Worm (Caenorhabditis elegans): ENCODE measurements around the gene exc-12.

Gene exc-12

DNA sequence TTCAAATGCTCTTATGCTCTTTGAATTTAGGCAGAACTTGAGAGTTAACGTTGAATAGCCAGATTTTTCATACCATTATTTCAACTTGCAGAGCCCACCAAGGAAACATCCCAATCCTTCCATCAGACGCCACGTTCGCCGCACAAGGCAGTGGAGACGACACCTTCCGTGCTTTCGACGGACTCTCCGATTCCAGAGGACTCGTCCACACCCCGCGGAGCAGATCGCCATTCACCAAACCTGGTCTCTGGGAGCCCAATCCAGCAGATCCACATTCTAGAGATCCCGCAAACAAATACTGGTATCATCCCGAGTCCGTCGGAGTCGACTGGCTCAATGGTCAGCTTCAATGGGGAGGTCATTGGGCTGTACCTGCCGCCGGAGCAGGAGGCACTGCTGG lies 9.8 kb upstream of the exc-12 start:
- TF ChIP-seq nhr-21 (tag; optimal IDR thresholded peaks at IDR 0.05): no peak
- no peak for TF ChIP-seq mdl-1 (tag; optimal IDR thresholded peaks at IDR 0.05)
- no peak for TF ChIP-seq nhr-12 (tag; optimal IDR thresholded peaks at IDR 0.05)
- TF ChIP-seq zag-1 (tag; optimal IDR thresholded peaks at IDR 0.05): no peak
- TF ChIP-seq nhr-237 (tag; optimal IDR thresholded peaks at IDR 0.05): no peak
- TF ChIP-seq fos-1 (tag; optimal IDR thresholded peaks at IDR 0.05): no peak
- TF ChIP-seq elt-3 (tag; optimal IDR thresholded peaks at IDR 0.05): no peak
- TF ChIP-seq ceh-82 (tag; optimal IDR thresholded peaks at IDR 0.05): no peak
- no peak for TF ChIP-seq alr-1 (tag; optimal IDR thresholded peaks at IDR 0.05)
- TF ChIP-seq snpc-4 (tag; optimal IDR thresholded peaks at IDR 0.05): no peak
- no peak for TF ChIP-seq mab-5 (tag; optimal IDR thresholded peaks at IDR 0.05)
- TF ChIP-seq sma-9 (GFP tag; optimal IDR thresholded peaks at IDR 0.05): no peak
- TF ChIP-seq sma-9 (tag; optimal IDR thresholded peaks at IDR 0.05): no peak

DNA sequence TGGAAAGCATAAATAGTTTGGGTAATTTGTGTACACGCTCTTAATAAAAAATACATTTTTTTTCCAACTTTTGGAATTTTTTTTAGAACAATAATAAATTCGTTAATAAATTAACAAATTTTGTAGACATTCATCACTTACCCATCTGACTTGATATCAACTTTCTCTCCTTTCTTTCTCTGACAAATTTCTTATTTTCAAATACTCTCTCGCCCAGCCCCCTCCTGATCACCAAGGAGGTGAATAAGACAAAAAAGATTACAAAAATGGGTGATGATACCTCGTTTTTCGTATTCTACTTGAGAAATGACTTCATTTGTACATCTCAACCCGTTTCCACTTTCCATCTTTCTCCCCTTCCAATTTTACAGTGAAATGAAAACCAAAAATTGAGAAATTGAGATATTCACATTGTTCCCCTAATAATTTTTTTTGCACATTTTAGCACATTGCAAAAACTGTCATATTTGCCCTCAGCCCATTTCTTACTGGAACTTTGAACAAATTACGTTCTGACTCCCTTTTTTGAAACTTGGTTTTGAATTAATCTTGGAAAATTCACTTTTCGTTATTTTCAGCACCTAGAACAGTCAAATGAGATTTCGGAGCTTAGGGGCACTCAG lies 5.5 kb upstream of the exc-12 start, which contains the start of gene osm-7:
Gene osm-7, plus strand, starts transcription at position 573 of the 623 bp plus-strand sequence.
- TF ChIP-seq blmp-1 (tag; optimal IDR thresholded peaks at IDR 0.05; ENCODE audit: insufficient read depth) (peak; percentile 65), F13H6.1 (tag; optimal IDR thresholded peaks at IDR 0.05) (no peak)

DNA sequence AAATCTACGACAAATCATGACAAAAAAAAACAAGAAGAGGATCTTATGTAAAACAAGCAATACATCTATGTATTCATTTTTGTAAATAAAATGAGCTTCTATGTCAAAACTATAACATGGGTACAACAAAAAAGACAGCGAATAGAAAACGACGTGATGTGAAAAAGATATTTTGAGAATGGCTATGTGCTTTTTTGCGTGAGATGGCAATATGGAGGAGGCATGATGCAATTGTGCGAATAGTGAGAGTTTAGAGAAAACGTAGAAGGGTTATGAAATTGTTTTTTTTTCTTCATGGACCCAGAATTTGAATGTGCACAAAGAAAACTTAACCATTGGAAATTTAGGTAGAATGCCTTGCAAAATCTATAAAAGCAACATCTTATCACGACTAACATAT lies 4.3 kb downstream of the exc-12 start:
- TF ChIP-seq sem-4 (tag; optimal IDR thresholded peaks at IDR 0.05): no peak
- TF ChIP-seq egl-27 (tag; optimal IDR thresholded peaks at IDR 0.05): no peak
- TF ChIP-seq unc-55 (GFP tag; optimal IDR thresholded peaks at IDR 0.05): peak; percentile 46
- TF ChIP-seq elt-3 (tag; optimal IDR thresholded peaks at IDR 0.05): no peak
- TF ChIP-seq blmp-1 (tag; optimal IDR thresholded peaks at IDR 0.05; ENCODE audit: insufficient read depth): no peak
- no peak for TF ChIP-seq nhr-12 (tag; optimal IDR thresholded peaks at IDR 0.05)
- no peak for TF ChIP-seq R02D3.7 (tag; optimal IDR thresholded peaks at IDR 0.05)
- no peak for TF ChIP-seq sma-9 (GFP tag; optimal IDR thresholded peaks at IDR 0.05)
- no peak for TF ChIP-seq sma-9 (tag; optimal IDR thresholded peaks at IDR 0.05)
- TF ChIP-seq C34F6.9 (tag; optimal IDR thresholded peaks at IDR 0.05): peak; percentile 53
- no peak for TF ChIP-seq lin-13 (GFP tag; optimal IDR thresholded peaks at IDR 0.05)
- peak; percentile 98 for TF ChIP-seq nhr-129 (tag; optimal IDR thresholded peaks at IDR 0.05)
- no peak for TF ChIP-seq elt-1 (tag; optimal IDR thresholded peaks at IDR 0.05)
- TF ChIP-seq unc-39 (tag; optimal IDR thresholded peaks at IDR 0.05): no peak
- TF ChIP-seq F13H6.1 (tag; optimal IDR thresholded peaks at IDR 0.05): no peak
- no peak for TF ChIP-seq snpc-4 (tag; optimal IDR thresholded peaks at IDR 0.05)
- TF ChIP-seq nhr-21 (tag; optimal IDR thresholded peaks at IDR 0.05): no peak
- TF ChIP-seq dmd-4 (tag; optimal IDR thresholded peaks at IDR 0.05): no peak
- peak in 1 of 2 experiments; percentile 31 for TF ChIP-seq lsy-2 (tag; optimal IDR thresholded peaks at IDR 0.05)
- no peak for TF ChIP-seq mab-5 (tag; optimal IDR thresholded peaks at IDR 0.05)
- TF ChIP-seq skn-1 (tag; optimal IDR thresholded peaks at IDR 0.05): no peak
- TF ChIP-seq lin-11 (tag; optimal IDR thresholded peaks at IDR 0.05): no peak
- TF ChIP-seq ceh-82 (tag; optimal IDR thresholded peaks at IDR 0.05): no peak

DNA sequence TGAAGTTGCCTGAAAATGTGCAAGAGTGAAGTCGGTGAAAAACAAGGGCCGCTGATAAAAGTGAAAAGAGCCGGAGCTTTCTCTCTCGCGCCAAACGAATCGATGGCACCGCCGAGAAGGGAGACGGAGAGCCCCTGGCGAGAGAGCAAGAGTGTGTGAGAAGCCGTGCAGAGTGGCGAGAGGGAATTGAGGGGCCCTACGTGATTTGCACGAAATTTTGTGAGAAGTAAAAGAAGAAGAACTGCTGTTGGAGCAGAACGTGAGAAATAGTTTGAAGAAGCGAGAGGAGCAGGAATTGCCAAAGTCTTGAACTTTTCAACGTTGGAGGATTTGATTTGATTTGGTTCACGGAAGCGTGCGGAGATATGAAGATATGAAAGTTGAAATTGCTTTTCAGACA lies 5.3 kb downstream of the exc-12 start, which contains the start of gene aldo-1:
Gene aldo-1, minus strand, starts transcription at position 9 of the 400 bp plus-strand sequence.
- no peak for TF ChIP-seq mbf-1 (tag; optimal IDR thresholded peaks at IDR 0.05)
- TF ChIP-seq lin-11 (tag; optimal IDR thresholded peaks at IDR 0.05): peak; percentile 70
- TF ChIP-seq ztf-11 (tag; optimal IDR thresholded peaks at IDR 0.05): no peak
- TF ChIP-seq zag-1 (tag; optimal IDR thresholded peaks at IDR 0.05): peak; percentile 41
- TF ChIP-seq sma-9 (GFP tag; optimal IDR thresholded peaks at IDR 0.05): peak; percentile 51
- no peak for TF ChIP-seq sma-9 (tag; optimal IDR thresholded peaks at IDR 0.05)
- TF ChIP-seq F13H6.1 (tag; optimal IDR thresholded peaks at IDR 0.05): peak; percentile 60
- TF ChIP-seq nhr-10 (tag; optimal IDR thresholded peaks at IDR 0.05): no peak
- no peak for TF ChIP-seq sma-3 (GFP tag; optimal IDR thresholded peaks at IDR 0.05)
- TF ChIP-seq nhr-25 (tag; optimal IDR thresholded peaks at IDR 0.05): no peak
- TF ChIP-seq sem-4 (tag; optimal IDR thresholded peaks at IDR 0.05): peak; percentile 6
- TF ChIP-seq C34F6.9 (tag; optimal IDR thresholded peaks at IDR 0.05): peak; percentile 62
- no peak for TF ChIP-seq mdl-1 (tag; optimal IDR thresholded peaks at IDR 0.05)
- TF ChIP-seq lsy-2 (tag; optimal IDR thresholded peaks at IDR 0.05): peak in 1 of 2 experiments; percentile 45
- no peak for TF ChIP-seq elt-3 (tag; optimal IDR thresholded peaks at IDR 0.05)
- no peak for TF ChIP-seq nhr-12 (tag; optimal IDR thresholded peaks at IDR 0.05)
- TF ChIP-seq lin-39 (tag; optimal IDR thresholded peaks at IDR 0.05): no peak
- peak; percentile 76 for TF ChIP-seq nhr-129 (tag; optimal IDR thresholded peaks at IDR 0.05)
- TF ChIP-seq crh-2 (tag; optimal IDR thresholded peaks at IDR 0.05): peak; percentile 12
- TF ChIP-seq unc-55 (GFP tag; optimal IDR thresholded peaks at IDR 0.05): peak; percentile 53

All from whole organism, L2 larva.